Fruit fly (Drosophila melanogaster): ENCODE measurements around the gene Acer.

The Acer gene

dm6 chr2L:8541469-8542233, 19.9 kb downstream of the Acer start, which contains the start of gene Sema1a (continued):
- TF ChIP-seq CG1603 (tag; optimal IDR thresholded peaks at IDR 0.05) (peak; percentile 63), Blimp-1 (GFP tag; optimal IDR thresholded peaks at IDR 0.05) (peak; percentile 47), CG12659 (GFP tag; optimal IDR thresholded peaks at IDR 0.05) (peak; percentile 83), vfl (GFP tag; optimal IDR thresholded peaks at IDR 0.05) (peak; percentile 49), pb (GFP tag; optimal IDR thresholded peaks at IDR 0.05) (peak; percentile 5), CG4282 (GFP tag; optimal IDR thresholded peaks at IDR 0.05) (peak; percentile 32), CG9727 (GFP tag; optimal IDR thresholded peaks at IDR 0.05) (peak; percentile 30), Aef1 (GFP tag; IDR thresholded peaks at IDR 0.05) (peak; percentile 73; the same call in 2 of the 3 replicates), inv (GFP tag; IDR thresholded peaks at IDR 0.05; ENCODE audit: partially characterized antibody) (peak; percentile 37), Antp (GFP tag; optimal IDR thresholded peaks at IDR 0.05) (peak; percentile 87), CG15073 (GFP tag; optimal IDR thresholded peaks at IDR 0.05) (no peak), Hr51 (GFP tag; optimal IDR thresholded peaks at IDR 0.05) (peak; percentile 17 to 58), CG11560 (tag; IDR thresholded peaks at IDR 0.05) (no peak), Nf-YB (GFP tag; optimal IDR thresholded peaks at IDR 0.05) (peak; percentile 5), CG4328 (GFP tag; optimal IDR thresholded peaks at IDR 0.05) (no peak), nerfin-2 (GFP tag; IDR thresholded peaks at IDR 0.05; ENCODE audit: partially characterized antibody) (peak; percentile 80), nerfin-1 (tag; optimal IDR thresholded peaks at IDR 0.05) (peak; percentile 33), ken (GFP tag; IDR thresholded peaks at IDR 0.05) (peak; percentile 74), dmrt99B (tag; optimal IDR thresholded peaks at IDR 0.05) (peak; percentile 57), pum (GFP tag; optimal IDR thresholded peaks at IDR 0.05) (peak; percentile 29), knrl (GFP tag; IDR thresholded peaks at IDR 0.05; ENCODE audit: partially characterized antibody) (no peak; the same call in 1 of the 3 replicates), CG9817 (tag; optimal IDR thresholded peaks at IDR 0.05) (peak; percentile 78), B-H2 (GFP tag; optimal IDR thresholded peaks at IDR 0.05) (no peak), Bgb (GFP tag; IDR thresholded peaks at IDR 0.05; ENCODE audit: partially characterized antibody) (peak; percentile 90), sens-2 (GFP tag; IDR thresholded peaks at IDR 0.05) (no peak; the same call in 1 of the 2 replicates), ara (GFP tag; IDR thresholded peaks at IDR 0.05) (no peak), CG3281 (GFP tag; optimal IDR thresholded peaks at IDR 0.05) (peak; percentile 13), rib (GFP tag; IDR thresholded peaks at IDR 0.05) (0 out of 2 replicates have a peak, but pooled peaks have one; percentile 32), CG11723 (GFP tag; optimal IDR thresholded peaks at IDR 0.05) (no peak), Vsx1 (GFP tag; optimal IDR thresholded peaks at IDR 0.05) (no peak), prd (optimal IDR thresholded peaks at IDR 0.05) (no peak), prd (GFP tag; IDR thresholded peaks at IDR 0.05) (peak; percentile 80), CG7963 (GFP tag; IDR thresholded peaks at IDR 0.05; ENCODE audit: partially characterized antibody) (peak; percentile 90), da (GFP tag; optimal IDR thresholded peaks at IDR 0.05) (peak; percentile 25), Dfd (GFP tag; optimal IDR thresholded peaks at IDR 0.05) (no peak), chif (GFP tag; optimal IDR thresholded peaks at IDR 0.05) (peak; percentile 7 to 74), CG13287 (GFP tag; IDR thresholded peaks at IDR 0.05; ENCODE audit: partially characterized antibody) (peak; percentile 75), CG15696 (tag; optimal IDR thresholded peaks at IDR 0.05) (no peak), CG11456 (GFP tag; IDR thresholded peaks at IDR 0.05) (no peak), CG2712 (tag; optimal IDR thresholded peaks at IDR 0.05) (peak; percentile 65), sug (tag; optimal IDR thresholded peaks at IDR 0.05) (peak; percentile 51), CG6254 (GFP tag; optimal IDR thresholded peaks at IDR 0.05) (peak; percentile 58), CG12299 (tag; optimal IDR thresholded peaks at IDR 0.05) (no peak), Oaz (GFP tag; IDR thresholded peaks at IDR 0.05) (0 out of 2 replicates have a peak, but pooled peaks have one; percentile 53), CG17912 (GFP tag; optimal IDR thresholded peaks at IDR 0.05) (no peak), B-H1 (GFP tag; IDR thresholded peaks at IDR 0.05) (peak; percentile 46; the same call in 1 of the 3 replicates), CG4617 (GFP tag; optimal IDR thresholded peaks at IDR 0.05; ENCODE audit: borderline replicate concordance) (no peak), CG31441 (GFP tag; IDR thresholded peaks at IDR 0.05) (peak; percentile 51; the same call in 1 of the 2 replicates)
